Worm (Caenorhabditis elegans) whole organism, young adult: Measurements from ENCODE around the gene ndua-7.
A peak's percentile ranks its signal among the peaks of the same experiment; 100 is the strongest.

Source experiments
- B0035.1 ChIP-seq: sonication (generic microtip); optimal IDR thresholded peaks from 2 replicates; lab custom pipeline; 2016; ENCODE audit warnings: missing genetic modification characterization, mild to moderate bottlenecking, missing compliant biosample characterization, missing genotype, missing genetic modification reagents
- B0261.1 ChIP-seq: sonication (generic microtip); optimal IDR thresholded peaks from 2 replicates; lab custom pipeline; 2016; ENCODE audit warnings: mild to moderate bottlenecking, missing genetic modification characterization, moderate library complexity, missing compliant biosample characterization
- F10E7.11 ChIP-seq: sonication (generic microtip); optimal IDR thresholded peaks from 2 replicates; lab custom pipeline; 2017; ENCODE audit warnings: mild to moderate bottlenecking, missing genetic modification characterization, moderate library complexity, missing compliant biosample characterization
- F33H1.4 ChIP-seq: fragments of 200-800 bp; sonication (Bioruptor generic); IDR thresholded peaks from 2 replicates; pipeline ENCODE4 v1.3.6; 2022; ENCODE audit warnings: missing genetic modification reagents, missing genetic modification characterization, missing compliant biosample characterization
- F37B4.10 ChIP-seq: fragments of 200-800 bp; sonication (Bioruptor generic); IDR thresholded peaks from 2 replicates; pipeline ENCODE4 v1.3.6; 2022; ENCODE audit warnings: missing genetic modification characterization, missing compliant biosample characterization
- F39B2.1 ChIP-seq: fragments of 200-800 bp; sonication (Bioruptor generic); IDR thresholded peaks from 2 replicates; pipeline ENCODE4 v1.3.6; 2022; ENCODE audit warnings: missing genetic modification reagents, missing genetic modification characterization, missing compliant biosample characterization
- F57C9.4 ChIP-seq: sonication (generic microtip); optimal IDR thresholded peaks from 2 replicates; lab custom pipeline; 2017; ENCODE audit warnings: mild to moderate bottlenecking, missing genetic modification characterization, missing compliant biosample characterization
- K12H6.12 ChIP-seq: fragments of 200-800 bp; sonication (Bioruptor generic); optimal IDR thresholded peaks from 2 replicates; lab custom pipeline; 2018; ENCODE audit warnings: mild to moderate bottlenecking, missing genetic modification characterization, missing compliant biosample characterization
- T26A5.8 ChIP-seq: sonication (generic microtip); optimal IDR thresholded peaks from 2 replicates; lab custom pipeline; 2016; ENCODE audit warnings: missing genetic modification characterization, missing compliant biosample characterization
- Y53F4B.3 ChIP-seq: fragments of 200-800 bp; sonication (Bioruptor generic); IDR thresholded peaks from 2 replicates; pipeline ENCODE4 v1.3.6; 2022; ENCODE audit warnings: missing genetic modification reagents, missing genetic modification characterization, missing compliant biosample characterization
- Y95B8A.8 ChIP-seq: fragments of 200-800 bp; sonication (Bioruptor generic); IDR thresholded peaks from 2 replicates; pipeline ENCODE4 v1.3.6; 2022; ENCODE audit warnings: missing genetic modification reagents, missing genetic modification characterization, missing compliant biosample characterization
- ama-1 ChIP-seq, 3 experiments: fragments of 150-350 bp in 1 of 3; sonication (generic microtip) in 2 of 3; optimal IDR thresholded peaks; 2 replicates each; lab custom pipeline; 2014 to 2018; ENCODE audit warnings: missing biosample characterization in 2 of 3, missing genetic modification characterization in 2 of 3, missing genetic modification reagents in 2 of 3
- atf-7 ChIP-seq: sonication (generic microtip); optimal IDR thresholded peaks from 2 replicates; lab custom pipeline; 2017; ENCODE audit warnings: mild to moderate bottlenecking, missing genetic modification characterization, missing compliant biosample characterization
- athp-1 ChIP-seq: sonication (generic microtip); optimal IDR thresholded peaks from 2 replicates; lab custom pipeline; 2017; ENCODE audit warnings: mild to moderate bottlenecking, missing genetic modification characterization, missing compliant biosample characterization
- attf-3 ChIP-seq: fragments of 200-800 bp; sonication (Bioruptor generic); conservative IDR thresholded peaks from 2 replicates; pipeline ENCODE4 v1.3.6; 2022; ENCODE audit warnings: missing genetic modification reagents, missing genetic modification characterization, missing compliant biosample characterization
- attf-5 ChIP-seq: fragments of 200-800 bp; sonication (Bioruptor generic); optimal IDR thresholded peaks from 2 replicates; lab custom pipeline; 2018; ENCODE audit warnings: mild to moderate bottlenecking, missing genetic modification characterization, missing compliant biosample characterization
- bed-1 ChIP-seq: fragments of 200-800 bp; sonication (Bioruptor generic); IDR thresholded peaks from 2 replicates; pipeline ENCODE4 v1.3.6; 2022; ENCODE audit warnings: missing genetic modification reagents, missing genetic modification characterization, missing compliant biosample characterization
- bed-2 ChIP-seq: fragments of 200-800 bp; sonication (Bioruptor generic); IDR thresholded peaks from 2 replicates; pipeline ENCODE4 v1.3.6; 2022; ENCODE audit warnings: missing genetic modification reagents, missing genetic modification characterization, missing compliant biosample characterization
- cebp-1 ChIP-seq, 2 experiments: fragments of 200-800 bp in 1 of 2; sonication (Bioruptor generic) in 1 of 2; sonication (generic microtip) in 1 of 2; IDR thresholded peaks in 1 of 2; optimal IDR thresholded peaks in 1 of 2; 2 replicates each; pipeline versions ENCODE4 v1.3.6 to Lab custom; 2017 to 2022; ENCODE audit warnings: missing compliant biosample characterization in 2 of 2, missing genetic modification characterization in 2 of 2, mild to moderate bottlenecking in 1 of 2, missing genetic modification reagents in 1 of 2, moderate library complexity in 1 of 2
- dpff-1 ChIP-seq: sonication (generic microtip); optimal IDR thresholded peaks from 2 replicates; lab custom pipeline; 2017; ENCODE audit warnings: mild to moderate bottlenecking, missing genetic modification characterization, missing compliant biosample characterization
- efl-1 ChIP-seq: fragments of 150-350 bp; optimal IDR thresholded peaks from 2 replicates; lab custom pipeline; 2014; ENCODE audit warnings: missing biosample characterization, missing genetic modification reagents, missing genetic modification characterization
- him-1 ChIP-seq: sonication (generic microtip); optimal IDR thresholded peaks from 2 replicates; lab custom pipeline; 2016; ENCODE audit warnings: missing genotype, missing genetic modification reagents, missing genetic modification characterization, missing compliant biosample characterization
- hrde-1 ChIP-seq: sonication (generic microtip); optimal IDR thresholded peaks from 2 replicates; lab custom pipeline; 2016; ENCODE audit warnings: missing genetic modification characterization, mild to moderate bottlenecking, missing compliant biosample characterization, moderate library complexity, missing genotype, missing genetic modification reagents, borderline replicate concordance
- let-607 ChIP-seq, 2 experiments: fragments of 200-800 bp in 1 of 2; sonication (Bioruptor generic) in 1 of 2; sonication (generic microtip) in 1 of 2; optimal IDR thresholded peaks; 2 replicates each; lab custom pipeline; 2016 to 2018; ENCODE audit warnings: mild to moderate bottlenecking in 2 of 2, missing compliant biosample characterization in 2 of 2, missing genetic modification characterization in 2 of 2, moderate library complexity in 2 of 2, missing genotype in 1 of 2
- lin-26 ChIP-seq: fragments of 200-800 bp; sonication (Bioruptor generic); IDR thresholded peaks from 2 replicates; pipeline ENCODE4 v1.3.6; 2022; ENCODE audit warnings: missing genetic modification reagents, missing genetic modification characterization, missing compliant biosample characterization
- lin-54 ChIP-seq: fragments of 200-800 bp; sonication (Bioruptor generic); optimal IDR thresholded peaks from 2 replicates; lab custom pipeline; 2018; ENCODE audit warnings: mild to moderate bottlenecking, missing genetic modification characterization, missing compliant biosample characterization
- lsl-1 ChIP-seq: fragments of 200-800 bp; sonication (Bioruptor generic); optimal IDR thresholded peaks from 2 replicates; lab custom pipeline; 2018; ENCODE audit warnings: mild to moderate bottlenecking, missing genetic modification characterization, moderate library complexity, missing compliant biosample characterization
- madf-6 ChIP-seq: fragments of 200-800 bp; sonication (Bioruptor generic); IDR thresholded peaks from 2 replicates; pipeline ENCODE4 v1.3.6; 2022; ENCODE audit warnings: missing genetic modification reagents, missing genetic modification characterization, missing compliant biosample characterization
- mes-4 ChIP-seq: sonication (generic microtip); optimal IDR thresholded peaks from 2 replicates; lab custom pipeline; 2016; ENCODE audit warnings: missing genotype, missing genetic modification characterization, missing compliant biosample characterization
- nfya-1 ChIP-seq: sonication (generic microtip); optimal IDR thresholded peaks from 2 replicates; lab custom pipeline; 2017; ENCODE audit warnings: antibody characterized with exemption, missing compliant biosample characterization, missing genetic modification characterization, borderline replicate concordance; ENCODE audit not compliant: insufficient read depth
- nfyb-1 ChIP-seq: fragments of 200-800 bp; sonication (Bioruptor generic); IDR thresholded peaks from 2 replicates; pipeline ENCODE4 v1.3.6; 2022; ENCODE audit warnings: missing genetic modification reagents, missing genetic modification characterization, missing compliant biosample characterization
- nhr-120 ChIP-seq: fragments of 200-800 bp; sonication (Bioruptor generic); IDR thresholded peaks from 2 replicates; pipeline ENCODE4 v1.3.6; 2022; ENCODE audit warnings: missing genetic modification characterization, missing compliant biosample characterization
- nhr-179 ChIP-seq: sonication (generic microtip); optimal IDR thresholded peaks from 2 replicates; lab custom pipeline; 2016; ENCODE audit warnings: mild to moderate bottlenecking, missing genetic modification characterization, missing compliant biosample characterization
- nhr-80 ChIP-seq: sonication (generic microtip); optimal IDR thresholded peaks from 2 replicates; lab custom pipeline; 2016; ENCODE audit warnings: missing genetic modification characterization, missing compliant biosample characterization
- nhr-90 ChIP-seq: sonication (generic microtip); optimal IDR thresholded peaks from 2 replicates; lab custom pipeline; 2016; ENCODE audit warnings: missing genotype, mild to moderate bottlenecking, missing genetic modification characterization, missing compliant biosample characterization
- pbrm-1 ChIP-seq: fragments of 200-800 bp; sonication (Bioruptor generic); IDR thresholded peaks from 2 replicates; pipeline ENCODE4 v1.3.6; 2022; ENCODE audit warnings: missing genetic modification reagents, missing genetic modification characterization, missing compliant biosample characterization
- rpc-1 ChIP-seq, 2 experiments: fragments of 150-350 bp in 1 of 2; sonication (generic microtip) in 1 of 2; optimal IDR thresholded peaks; 2 replicates each; lab custom pipeline; 2014 to 2018; ENCODE audit warnings: missing biosample characterization in 1 of 2, missing genetic modification characterization in 1 of 2, missing genetic modification reagents in 1 of 2, missing genotype in 1 of 2
- sea-2 ChIP-seq: fragments of 200-800 bp; sonication (Bioruptor generic); IDR thresholded peaks from 2 replicates; pipeline ENCODE4 v1.3.6; 2022; ENCODE audit warnings: missing genetic modification characterization, missing compliant biosample characterization
- snpc-4 ChIP-seq, 5 experiments: fragments of 150-350 bp in 1 of 5; sonication (generic microtip) in 4 of 5; optimal IDR thresholded peaks; 2 replicates each; lab custom pipeline; 2014 to 2018; ENCODE audit warnings: missing genetic modification characterization in 5 of 5, missing biosample characterization in 3 of 5, antibody characterized with exemption in 2 of 5, mild to moderate bottlenecking in 2 of 5, missing compliant biosample characterization in 2 of 5, missing genotype in 2 of 5, moderate library complexity in 2 of 5, missing genetic modification reagents in 1 of 5
- somi-1 ChIP-seq: fragments of 200-800 bp; sonication (Bioruptor generic); optimal IDR thresholded peaks from 2 replicates; lab custom pipeline; 2018; ENCODE audit warnings: mild to moderate bottlenecking, missing genetic modification characterization, missing compliant biosample characterization
- tbx-9 ChIP-seq: sonication (generic microtip); optimal IDR thresholded peaks from 2 replicates; lab custom pipeline; 2016; ENCODE audit warnings: borderline replicate concordance, missing genetic modification characterization, inconsistent platforms, missing compliant biosample characterization
- tlf-1 ChIP-seq: fragments of 200-800 bp; sonication (Bioruptor generic); optimal IDR thresholded peaks from 2 replicates; lab custom pipeline; 2018; ENCODE audit warnings: mild to moderate bottlenecking, missing genetic modification characterization, missing compliant biosample characterization
- xnd-1 ChIP-seq: sonication (generic microtip); optimal IDR thresholded peaks from 2 replicates; lab custom pipeline; 2016; ENCODE audit warnings: missing genotype, missing genetic modification reagents, missing genetic modification characterization, missing compliant biosample characterization
- ztf-25 ChIP-seq: fragments of 200-800 bp; sonication (Bioruptor generic); IDR thresholded peaks from 2 replicates; pipeline ENCODE4 v1.3.6; 2022; ENCODE audit warnings: missing genetic modification reagents, missing genetic modification characterization, missing compliant biosample characterization
- ztf-28 ChIP-seq: fragments of 200-800 bp; sonication (Bioruptor generic); IDR thresholded peaks from 2 replicates; pipeline ENCODE4 v1.3.6; 2022; ENCODE audit warnings: missing genetic modification reagents, missing genetic modification characterization, missing compliant biosample characterization

Gene ndua-7

DNA sequence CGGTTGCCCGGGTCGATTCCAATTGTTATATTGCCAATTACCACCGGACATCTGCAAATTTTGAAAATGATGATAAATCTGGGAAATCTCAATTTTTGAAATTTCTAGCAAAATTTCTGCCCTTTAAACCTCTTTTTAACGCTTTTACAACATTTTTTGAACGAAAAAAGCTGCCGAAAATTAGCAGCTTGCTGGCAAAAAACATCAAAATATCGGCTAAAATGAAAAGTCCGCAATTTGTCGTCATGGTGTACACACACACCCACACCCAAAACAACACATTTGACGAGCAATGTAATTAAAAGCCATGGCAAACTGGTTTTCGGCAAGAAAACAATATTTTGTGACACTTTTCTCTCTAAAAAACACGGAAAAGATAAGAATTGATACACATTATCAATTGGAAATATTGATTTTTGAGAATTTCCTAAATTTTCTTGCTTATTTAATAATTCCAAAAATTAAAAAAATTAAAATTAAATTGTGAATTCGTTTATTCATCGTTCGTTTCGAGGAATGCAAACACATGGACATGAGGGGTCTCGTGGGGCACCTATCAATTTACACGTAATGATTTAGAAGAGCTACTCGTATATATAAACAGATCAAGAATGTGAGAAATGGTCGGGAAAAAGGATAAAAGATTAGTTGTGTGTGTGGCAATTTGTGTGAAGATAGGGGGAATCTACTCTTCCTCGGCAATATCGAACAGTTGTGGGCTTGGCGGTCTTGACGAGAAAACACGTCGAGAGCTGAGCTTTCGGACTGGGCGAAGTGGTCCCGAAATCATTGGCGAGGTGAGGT is 33.6 kb downstream of the ndua-7 start, which contains the start of gene pqn-27 (continued):
- TF ChIP-seq attf-3 (no peak), pbrm-1 (GFP tag; lab: Robert Waterston, UW) (peak; percentile 52; the same call in 1 of the 2 replicates), ztf-28 (GFP tag; lab: Robert Waterston, UW) (no peak), xnd-1 (tag; lab: Kevin White, UChicago) (no peak), nhr-120 (no peak), cebp-1 (GFP tag; IDR thresholded peaks at IDR 0.05; lab: Robert Waterston, UW) (no peak), cebp-1 (tag; optimal IDR thresholded peaks at IDR 0.05; lab: Kevin White, UChicago) (peak; percentile 50), F33H1.4 (GFP tag; lab: Robert Waterston, UW) (no peak), him-1 (no peak), nfya-1 (no peak), B0035.1 (tag; lab: Kevin White, UChicago) (peak; percentile 32), ama-1 (optimal IDR thresholded peaks at IDR 0.05; lab: Kevin White, UChicago) (peak; percentile 97), ama-1 (GFP tag; optimal IDR thresholded peaks at IDR 0.05; lab: Kevin White, UChicago) (peak in 1 of 2 experiments; percentile 39), F57C9.4 (tag; lab: Kevin White, UChicago) (no peak), nhr-179 (no peak), ztf-25 (GFP tag; lab: Robert Waterston, UW) (no peak), bed-2 (GFP tag; lab: Robert Waterston, UW) (no peak), lin-54 (GFP tag; lab: Kevin White, UChicago) (peak; percentile 16), lin-26 (no peak), athp-1 (tag; lab: Kevin White, UChicago) (peak; percentile 39), nhr-90 (tag; lab: Kevin White, UChicago) (no peak), tbx-9 (tag; lab: Kevin White, UChicago) (no peak), let-607 (tag; optimal IDR thresholded peaks at IDR 0.05; lab: Kevin White, UChicago) (no peak), efl-1 (GFP tag; lab: Kevin White, UChicago) (no peak), F10E7.11 (peak; percentile 16), rpc-1 (optimal IDR thresholded peaks at IDR 0.05; lab: Kevin White, UChicago) (no peak), rpc-1 (tag; optimal IDR thresholded peaks at IDR 0.05; lab: Kevin White, UChicago) (no peak), attf-5 (peak; percentile 44), somi-1 (GFP tag; lab: Kevin White, UChicago) (peak; percentile 58), atf-7 (tag; lab: Kevin White, UChicago) (peak; percentile 81), K12H6.12 (tag; lab: Kevin White, UChicago) (peak; percentile 71), sea-2 (GFP tag; lab: Robert Waterston, UW) (no peak), madf-6 (peak; percentile 68), mes-4 (no peak), bed-1 (GFP tag; lab: Robert Waterston, UW) (no peak), tlf-1 (peak; percentile 56), Y53F4B.3 (no peak), nfyb-1 (GFP tag; lab: Robert Waterston, UW) (peak; percentile 63), F39B2.1 (GFP tag; lab: Robert Waterston, UW) (no peak), B0261.1 (tag; lab: Kevin White, UChicago) (no peak), snpc-4 (GFP tag; optimal IDR thresholded peaks at IDR 0.05; lab: Kevin White, UChicago) (no peak), snpc-4 (tag; optimal IDR thresholded peaks at IDR 0.05; lab: Kevin White, UChicago) (peak in 1 of 4 experiments; percentile 46), nhr-80 (tag; lab: Kevin White, UChicago) (peak; percentile 36), T26A5.8 (peak; percentile 23), Y95B8A.8 (GFP tag; lab: Robert Waterston, UW) (peak; percentile 66; the same call in 1 of the 2 replicates), F37B4.10 (GFP tag; lab: Robert Waterston, UW) (no peak), lsl-1 (GFP tag; lab: Kevin White, UChicago) (peak; percentile 11), dpff-1 (tag; lab: Kevin White, UChicago) (no peak), hrde-1 (tag; lab: Kevin White, UChicago) (no peak)
